Worm (Caenorhabditis elegans): ENCODE measurements around the gene Y17G7B.8.

- TF ChIP-seq ama-1 (optimal IDR thresholded peaks at IDR 0.05) (no peak), unc-62 (GFP tag; optimal IDR thresholded peaks at IDR 0.05) (no peak), fkh-4 (tag; optimal IDR thresholded peaks at IDR 0.05; ENCODE audit: borderline replicate concordance) (no peak)
These were observed 43.7 kb upstream of the Y17G7B.8 start for ce11 chrII:12071243-12071642.

Data from whole organism, L1 larva.